Worm (Caenorhabditis elegans): ENCODE measurements around the gene F36H9.1.

F36H9.1 gene

DNA sequence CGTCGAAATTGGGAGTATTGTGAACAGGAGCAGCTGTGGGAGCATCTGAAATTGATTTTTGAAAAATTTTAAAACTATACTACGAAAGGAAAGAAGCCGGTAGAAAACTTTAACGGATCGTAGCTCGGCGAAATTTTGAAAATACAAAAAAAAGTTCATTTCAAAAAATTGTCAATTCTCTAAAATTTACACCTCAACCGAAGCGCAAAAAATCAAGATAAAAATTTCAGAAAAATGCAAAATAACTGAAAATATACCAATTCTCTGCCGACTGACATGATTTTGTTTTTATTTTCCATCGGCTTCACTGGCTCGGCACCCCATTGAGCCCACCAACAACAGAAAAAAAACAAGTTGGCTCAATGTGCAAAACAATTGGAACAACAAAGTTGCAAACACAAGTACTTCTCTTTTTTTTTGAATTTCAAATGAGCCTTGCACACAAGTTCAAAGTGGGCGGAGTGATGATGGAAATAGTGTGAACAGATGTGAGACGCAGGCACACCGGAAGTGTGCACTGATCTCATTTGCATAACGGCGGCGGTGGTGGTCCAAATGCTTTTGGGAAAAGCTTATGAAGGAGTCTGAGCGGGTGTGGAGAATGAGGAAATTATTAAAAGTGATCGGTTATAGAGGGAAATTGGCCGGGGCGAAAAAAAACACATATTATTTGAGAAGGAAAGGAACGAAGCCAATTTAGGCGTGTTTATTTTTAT lies 19.3 kb upstream of the F36H9.1 start, which contains the start of gene F36H9.7:
TSS of gene F36H9.7 (minus strand) at position 51 of the 716 bp plus-strand sequence.
- TF ChIP-seq peb-1 (tag; optimal IDR thresholded peaks at IDR 0.05) (no peak), ZK546.5 (tag; optimal IDR thresholded peaks at IDR 0.05) (no peak), ceh-82 (tag; optimal IDR thresholded peaks at IDR 0.05) (no peak), gmeb-1 (tag; optimal IDR thresholded peaks at IDR 0.05) (no peak), snpc-4 (tag; optimal IDR thresholded peaks at IDR 0.05) (no peak), lin-13 (GFP tag; optimal IDR thresholded peaks at IDR 0.05) (no peak), skn-1 (tag; optimal IDR thresholded peaks at IDR 0.05) (no peak), R02D3.7 (tag; optimal IDR thresholded peaks at IDR 0.05) (no peak), lin-11 (tag; optimal IDR thresholded peaks at IDR 0.05) (no peak), elt-1 (tag; optimal IDR thresholded peaks at IDR 0.05) (no peak), sem-4 (tag; optimal IDR thresholded peaks at IDR 0.05) (no peak), sma-3 (GFP tag; optimal IDR thresholded peaks at IDR 0.05) (no peak), unc-39 (tag; optimal IDR thresholded peaks at IDR 0.05) (no peak), ztf-11 (tag; optimal IDR thresholded peaks at IDR 0.05) (no peak), unc-55 (GFP tag; optimal IDR thresholded peaks at IDR 0.05) (no peak), nhr-21 (tag; optimal IDR thresholded peaks at IDR 0.05) (no peak), mdl-1 (tag; optimal IDR thresholded peaks at IDR 0.05) (no peak), blmp-1 (tag; optimal IDR thresholded peaks at IDR 0.05; ENCODE audit: insufficient read depth) (no peak)

DNA sequence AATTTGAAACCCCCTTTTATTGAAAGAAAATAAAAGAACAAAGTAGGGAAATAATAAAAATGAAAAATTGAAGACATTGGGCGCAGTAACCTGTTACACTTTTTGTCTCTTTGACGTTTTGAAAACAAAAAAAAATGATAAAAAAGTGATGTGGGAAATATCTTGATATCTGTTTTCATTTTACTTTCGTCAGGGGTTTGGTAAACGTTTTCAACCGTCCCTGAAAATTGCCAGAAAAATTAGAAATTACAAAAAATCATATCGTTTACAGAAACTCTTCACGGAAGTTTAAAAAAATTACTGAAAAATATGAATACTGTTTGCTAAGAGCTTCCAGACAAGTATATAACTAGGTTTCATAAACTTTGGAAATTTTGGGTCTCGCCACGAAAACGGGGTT lies 15.2 kb upstream of the F36H9.1 start, which contains the start of gene F36H9.4:
TSS of gene F36H9.4 (minus strand) at position 101 of the 400 bp plus-strand sequence.
- no peak for TF ChIP-seq F13H6.1 (tag; optimal IDR thresholded peaks at IDR 0.05)
- no peak for TF ChIP-seq gmeb-1 (tag; optimal IDR thresholded peaks at IDR 0.05)
- TF ChIP-seq nhr-25 (tag; optimal IDR thresholded peaks at IDR 0.05), result no peak
- TF ChIP-seq dmd-4 (tag; optimal IDR thresholded peaks at IDR 0.05), result no peak
- TF ChIP-seq ZK546.5 (tag; optimal IDR thresholded peaks at IDR 0.05), result no peak
- TF ChIP-seq nhr-12 (tag; optimal IDR thresholded peaks at IDR 0.05), result no peak
- no peak for TF ChIP-seq nhr-6 (tag; optimal IDR thresholded peaks at IDR 0.05)
- no peak for TF ChIP-seq ceh-16 (tag; optimal IDR thresholded peaks at IDR 0.05)
- no peak for TF ChIP-seq fos-1 (tag; optimal IDR thresholded peaks at IDR 0.05)
- no peak for TF ChIP-seq nhr-237 (tag; optimal IDR thresholded peaks at IDR 0.05)
- no peak for TF ChIP-seq blmp-1 (tag; optimal IDR thresholded peaks at IDR 0.05; ENCODE audit: insufficient read depth)
- no peak for TF ChIP-seq sma-3 (GFP tag; optimal IDR thresholded peaks at IDR 0.05)
- no peak for TF ChIP-seq sem-4 (tag; optimal IDR thresholded peaks at IDR 0.05)

DNA sequence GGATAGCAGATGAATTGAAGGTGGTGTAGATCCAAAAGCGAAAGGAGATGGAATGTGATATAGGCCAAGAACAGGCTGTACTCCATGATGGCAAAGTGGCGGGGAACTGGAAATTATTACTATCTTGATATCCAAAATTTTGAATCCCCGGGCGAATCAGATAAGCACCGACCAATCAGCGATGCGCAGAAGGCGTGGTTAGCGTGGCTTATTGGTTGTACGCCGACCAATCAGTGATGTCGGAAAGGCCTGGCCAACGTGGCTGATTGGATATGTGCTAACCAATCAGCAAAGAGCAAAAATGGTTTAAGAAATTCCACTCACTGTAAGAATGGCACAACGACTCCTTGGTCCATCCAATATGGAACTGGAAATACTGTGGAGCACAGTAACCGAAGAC lies 14.3 kb upstream of the F36H9.1 start:
- TF ChIP-seq Y55F3AM.14 (GFP tag; optimal IDR thresholded peaks at IDR 0.05), result no peak
- TF ChIP-seq skn-1 (tag; optimal IDR thresholded peaks at IDR 0.05), result no peak
- TF ChIP-seq ceh-16 (tag; optimal IDR thresholded peaks at IDR 0.05), result no peak
- no peak for TF ChIP-seq snpc-4 (tag; optimal IDR thresholded peaks at IDR 0.05)

DNA sequence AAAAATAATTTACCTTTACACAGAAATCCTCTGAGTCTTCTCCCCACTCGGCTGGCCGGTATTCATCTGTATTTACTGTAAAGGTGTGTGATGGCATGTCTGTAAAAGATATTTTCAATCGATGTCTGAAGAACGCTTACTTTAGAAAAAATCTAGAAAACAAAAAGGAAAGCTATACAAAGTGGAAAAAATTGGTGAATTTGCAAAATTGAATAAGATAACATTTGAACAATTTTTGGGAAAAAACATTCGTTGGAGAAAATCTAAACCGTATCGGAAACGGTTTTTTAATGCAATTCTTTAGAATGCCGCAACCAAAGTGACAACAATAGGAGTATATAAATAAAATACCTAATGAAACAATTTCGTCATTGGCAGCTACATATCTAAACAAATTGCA lies 12.4 kb upstream of the F36H9.1 start, which contains the start of gene F36H9.5:
TSS of gene F36H9.5 (minus strand) at position 101 of the 400 bp plus-strand sequence.
- TF ChIP-seq ceh-16 (tag; optimal IDR thresholded peaks at IDR 0.05) (no peak), sma-9 (GFP tag; optimal IDR thresholded peaks at IDR 0.05) (no peak), sma-9 (tag; optimal IDR thresholded peaks at IDR 0.05) (no peak), mbf-1 (tag; optimal IDR thresholded peaks at IDR 0.05) (no peak), peb-1 (tag; optimal IDR thresholded peaks at IDR 0.05) (no peak), blmp-1 (tag; optimal IDR thresholded peaks at IDR 0.05; ENCODE audit: insufficient read depth) (no peak), elt-1 (tag; optimal IDR thresholded peaks at IDR 0.05) (no peak), lsy-2 (tag; optimal IDR thresholded peaks at IDR 0.05) (no peak), ztf-11 (tag; optimal IDR thresholded peaks at IDR 0.05) (no peak)

DNA sequence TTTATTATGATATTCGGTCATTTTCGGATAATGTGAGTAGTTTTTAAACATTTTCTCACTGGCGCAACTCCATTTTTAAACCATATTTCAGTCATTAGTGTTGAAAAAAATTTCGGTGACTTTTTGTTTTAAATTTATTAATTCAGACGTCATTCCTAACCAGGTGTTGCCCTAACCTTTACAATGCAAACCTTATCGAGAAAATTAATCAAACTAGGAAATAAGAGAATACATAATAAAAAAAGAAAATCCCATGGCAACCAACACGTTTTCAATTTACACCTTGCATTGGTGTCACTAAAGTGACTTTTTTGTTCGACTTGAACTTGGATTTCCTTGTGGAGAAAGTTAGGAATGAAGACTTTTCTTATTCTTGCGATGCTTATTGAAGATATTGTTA lies 6.2 kb upstream of the F36H9.1 start, which contains the start of gene F36H9.2:
TSS of gene F36H9.2 (plus strand) at position 301 of the 400 bp plus-strand sequence.
- no peak for TF ChIP-seq lin-11 (tag; optimal IDR thresholded peaks at IDR 0.05)
- no peak for TF ChIP-seq lin-39 (tag; optimal IDR thresholded peaks at IDR 0.05)
- TF ChIP-seq skn-1 (tag; optimal IDR thresholded peaks at IDR 0.05), result no peak
- TF ChIP-seq nhr-10 (tag; optimal IDR thresholded peaks at IDR 0.05), result no peak

Data from whole organism, L2 larva.